Worm (Caenorhabditis elegans): Measurements from ENCODE around the gene C46C2.3.

The C46C2.3 gene

DNA sequence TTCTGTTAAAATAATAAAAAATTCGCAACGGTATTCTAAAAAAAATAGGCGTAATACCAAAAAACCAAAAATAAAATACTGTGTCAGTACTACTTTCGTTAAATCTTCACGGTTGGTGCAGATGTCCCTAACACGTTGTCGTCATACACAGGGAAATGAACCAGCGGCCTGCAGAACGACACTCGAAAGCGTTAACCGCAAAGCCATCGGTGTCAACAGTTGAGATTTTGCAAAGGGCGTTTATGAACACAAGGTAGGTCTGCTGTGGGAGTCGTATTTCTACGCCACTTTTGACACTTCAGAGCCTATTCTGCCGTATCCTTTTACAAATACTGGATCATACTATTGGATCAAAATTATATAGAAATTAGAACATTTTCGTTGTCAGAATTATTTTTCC is 33.7 kb upstream of the C46C2.3 start (continued):
- TF ChIP-seq snpc-1.1 (tag; optimal IDR thresholded peaks at IDR 0.05; ENCODE audit: insufficient read depth) (peak; percentile 29), let-526 (GFP tag; IDR thresholded peaks at IDR 0.05) (0 out of 2 replicates have a peak, but pooled peaks have one; percentile 25), T07F8.4 (tag; optimal IDR thresholded peaks at IDR 0.05) (peak; percentile 72), attf-6 (GFP tag; IDR thresholded peaks at IDR 0.05) (peak; percentile 61; the same call in 1 of the 2 replicates), snpc-4 (GFP tag; optimal IDR thresholded peaks at IDR 0.05) (peak; percentile 68), snpc-4 (tag; optimal IDR thresholded peaks at IDR 0.05) (peak in 3 of 4 experiments; percentile 48 to 80 (median 69)), tbp1 (GFP tag; optimal IDR thresholded peaks at IDR 0.05) (peak; percentile 98), ztf-6 (GFP tag; IDR thresholded peaks at IDR 0.05) (no peak; the same call in 1 of the 2 replicates), ceh-27 (GFP tag; optimal IDR thresholded peaks at IDR 0.05) (peak; percentile 84), lin-54 (GFP tag; optimal IDR thresholded peaks at IDR 0.05) (no peak), nhr-90 (tag; optimal IDR thresholded peaks at IDR 0.05) (peak; percentile 85), madf-3 (GFP tag; IDR thresholded peaks at IDR 0.05) (0 out of 2 replicates have a peak, but pooled peaks have one; percentile 51), ekl-4 (GFP tag; IDR thresholded peaks at IDR 0.05) (peak; percentile 86), zim-3 (tag; optimal IDR thresholded peaks at IDR 0.05) (peak; percentile 62), F33H1.4 (GFP tag; IDR thresholded peaks at IDR 0.05) (peak; percentile 27; the same call in 1 of the 2 replicates), Y56A3A.18 (GFP tag; IDR thresholded peaks at IDR 0.05) (0 out of 2 replicates have a peak, but pooled peaks have one; percentile 26), F39B2.1 (GFP tag; IDR thresholded peaks at IDR 0.05) (no peak), ztf-18 (tag; optimal IDR thresholded peaks at IDR 0.05) (peak; percentile 48), mes-4 (tag; optimal IDR thresholded peaks at IDR 0.05) (peak; percentile 63), hmg-1.2 (GFP tag; IDR thresholded peaks at IDR 0.05) (peak; percentile 73), ZK185.1 (tag; optimal IDR thresholded peaks at IDR 0.05; ENCODE audit: poor library complexity, severe bottlenecking) (peak; percentile 90), dpl-1 (GFP tag; optimal IDR thresholded peaks at IDR 0.05) (peak; percentile 4), rec-8 (tag; optimal IDR thresholded peaks at IDR 0.05) (peak; percentile 30 to 71), ztf-3 (GFP tag; optimal IDR thresholded peaks at IDR 0.05) (no peak), snpc-3.4 (tag; optimal IDR thresholded peaks at IDR 0.05) (peak; percentile 75), attf-3 (GFP tag; conservative IDR thresholded peaks at IDR 0.05) (0 out of 2 replicates have a peak, but pooled peaks have one; percentile 45), pbrm-1 (GFP tag; IDR thresholded peaks at IDR 0.05) (0 out of 2 replicates have a peak, but pooled peaks have one; percentile 50), nfya-2 (GFP tag; IDR thresholded peaks at IDR 0.05) (no peak), sdz-38 (tag; optimal IDR thresholded peaks at IDR 0.05) (no peak), nfyb-1 (GFP tag; IDR thresholded peaks at IDR 0.05) (peak; percentile 87), madf-10 (tag; optimal IDR thresholded peaks at IDR 0.05) (peak; percentile 72), F10E7.11 (tag; optimal IDR thresholded peaks at IDR 0.05) (peak; percentile 30), lsl-1 (GFP tag; optimal IDR thresholded peaks at IDR 0.05) (peak; percentile 43), F49E8.2 (tag; optimal IDR thresholded peaks at IDR 0.05; ENCODE audit: insufficient read depth) (peak; percentile 51), D2030.7 (GFP tag; IDR thresholded peaks at IDR 0.05) (0 out of 2 replicates have a peak, but pooled peaks have one; percentile 59), ama-1 (optimal IDR thresholded peaks at IDR 0.05) (no peak), ama-1 (GFP tag; optimal IDR thresholded peaks at IDR 0.05) (peak; percentile 26 to 62), lsy-27 (tag; optimal IDR thresholded peaks at IDR 0.05; ENCODE audit: borderline replicate concordance, insufficient read depth) (peak; percentile 29), rpc-1 (optimal IDR thresholded peaks at IDR 0.05) (peak; percentile 90), rpc-1 (tag; optimal IDR thresholded peaks at IDR 0.05) (peak; percentile 89), madf-8 (GFP tag; conservative IDR thresholded peaks at IDR 0.05) (0 out of 2 replicates have a peak, but pooled peaks have one; percentile 5)

Data from whole organism, young adult.